Fruit fly (Drosophila melanogaster) whole organism: ENCODE results near the gene CG8838.

Experiments used
- pan ChIP-seq: fragments of >200 bp; optimal IDR thresholded peaks from 2 replicates; lab custom pipeline; 2017
- psq ChIP-seq: fragments of >200 bp; optimal IDR thresholded peaks from 2 replicates; lab custom pipeline; 2017

- TF ChIP-seq psq (lab: Kevin White, UChicago) (no peak), pan (lab: Kevin White, UChicago) (no peak)
Measured at dm6 chr2L:3356790-3357696, at the start of gene CG8838.
